Worm (Caenorhabditis elegans): ENCODE results near the gene C35D10.10.

DNA sequence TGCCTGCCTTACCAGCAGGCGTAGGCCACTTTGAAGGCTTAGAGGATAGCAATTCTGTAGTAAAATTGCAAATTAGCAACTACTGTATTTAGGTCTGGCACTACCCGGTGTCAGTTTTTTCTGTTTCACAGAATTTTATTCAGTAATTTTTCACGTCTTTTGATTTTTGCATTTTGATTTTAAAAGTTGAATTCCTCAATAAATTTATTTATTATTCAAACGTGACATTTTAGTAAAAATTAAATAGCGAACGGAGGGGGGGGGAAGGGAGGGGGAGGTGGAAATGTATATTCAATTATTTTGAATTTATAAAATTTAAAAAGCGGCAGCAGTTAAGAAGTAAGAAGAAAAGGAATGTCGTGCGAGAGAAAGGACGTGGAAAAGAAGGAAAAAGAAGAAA, 44.4 kb downstream of the C35D10.10 start, which contains the start of gene F26A1.4:
- TF ChIP-seq snpc-4 (tag; optimal IDR thresholded peaks at IDR 0.05) (no peak), R02D3.7 (tag; optimal IDR thresholded peaks at IDR 0.05) (no peak), snpc-1.2 (GFP tag; IDR thresholded peaks at IDR 0.05) (no peak), lsy-2 (tag; optimal IDR thresholded peaks at IDR 0.05) (no peak), nhr-11 (tag; optimal IDR thresholded peaks at IDR 0.05) (no peak), mdl-1 (tag; optimal IDR thresholded peaks at IDR 0.05) (no peak), zag-1 (tag; optimal IDR thresholded peaks at IDR 0.05) (no peak), vab-7 (GFP tag; IDR thresholded peaks at IDR 0.05) (no peak), F37D6.2 (tag; optimal IDR thresholded peaks at IDR 0.05) (no peak), fkh-10 (GFP tag; optimal IDR thresholded peaks at IDR 0.05) (no peak), nhr-76 (tag; optimal IDR thresholded peaks at IDR 0.05) (no peak), nhr-237 (tag; optimal IDR thresholded peaks at IDR 0.05) (no peak)

Data from whole organism, L4 larva.